Fruit fly (Drosophila melanogaster): Measurements from ENCODE around the gene CG14053.

CG14053 gene

DNA sequence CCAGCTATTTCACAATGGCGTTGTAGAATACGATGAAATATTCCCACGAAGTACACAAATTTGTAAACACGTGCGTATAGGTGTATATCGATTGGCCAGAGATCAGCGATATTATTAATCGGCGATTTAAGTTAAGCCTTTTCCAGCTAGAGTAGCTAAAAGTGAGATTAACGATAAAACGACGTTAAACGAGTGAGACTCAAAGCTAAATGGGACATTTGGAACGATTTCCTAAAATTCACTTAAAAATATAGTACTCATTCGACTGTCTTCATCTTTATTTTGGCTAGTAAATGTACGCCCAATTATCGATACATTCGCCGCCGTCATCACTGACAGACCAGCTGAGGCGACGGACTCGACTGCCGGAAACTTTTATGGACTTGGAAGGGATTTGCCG is 9.1 kb downstream of the CG14053 start, which contains the start of the genes Nmd3 and CG17776 (continued):
- peak; percentile 60 for TF ChIP-seq pzg (GFP tag; optimal IDR thresholded peaks at IDR 0.05)
- TF ChIP-seq CHES-1-like (GFP tag; optimal IDR thresholded peaks at IDR 0.05): peak; percentile 26
- TF ChIP-seq CG10267 (tag; optimal IDR thresholded peaks at IDR 0.05): peak; percentile 17
- TF ChIP-seq ems (GFP tag; optimal IDR thresholded peaks at IDR 0.05): no peak
- peak; percentile 26 for TF ChIP-seq CG4617 (GFP tag; optimal IDR thresholded peaks at IDR 0.05; ENCODE audit: borderline replicate concordance)
- TF ChIP-seq cwo (GFP tag; optimal IDR thresholded peaks at IDR 0.05): peak; percentile 79
- no peak for TF ChIP-seq CG7357 (GFP tag; IDR thresholded peaks at IDR 0.05)
- peak; percentile 10 for TF ChIP-seq CG30403 (GFP tag; optimal IDR thresholded peaks at IDR 0.05)
- TF ChIP-seq Rfx (GFP tag; IDR thresholded peaks at IDR 0.05): no peak
- TF ChIP-seq CG32532 (GFP tag; IDR thresholded peaks at IDR 0.05): no peak
- TF ChIP-seq tx (GFP tag; optimal IDR thresholded peaks at IDR 0.05): no peak
- peak; percentile 83 for TF ChIP-seq CG34224 (GFP tag; IDR thresholded peaks at IDR 0.05; ENCODE audit: partially characterized antibody)
- TF ChIP-seq hb (GFP tag; IDR thresholded peaks at IDR 0.05; ENCODE audit: partially characterized antibody): peak; percentile 80
- peak; percentile 36; the same call in 1 of the 3 replicates for TF ChIP-seq Dbx (GFP tag; IDR thresholded peaks at IDR 0.05)
- TF ChIP-seq bbx (GFP tag; IDR thresholded peaks at IDR 0.05; ENCODE audit: partially characterized antibody): peak; percentile 37; the same call in 1 of the 2 replicates
- no peak for TF ChIP-seq Six4 (GFP tag; optimal IDR thresholded peaks at IDR 0.05)

DNA sequence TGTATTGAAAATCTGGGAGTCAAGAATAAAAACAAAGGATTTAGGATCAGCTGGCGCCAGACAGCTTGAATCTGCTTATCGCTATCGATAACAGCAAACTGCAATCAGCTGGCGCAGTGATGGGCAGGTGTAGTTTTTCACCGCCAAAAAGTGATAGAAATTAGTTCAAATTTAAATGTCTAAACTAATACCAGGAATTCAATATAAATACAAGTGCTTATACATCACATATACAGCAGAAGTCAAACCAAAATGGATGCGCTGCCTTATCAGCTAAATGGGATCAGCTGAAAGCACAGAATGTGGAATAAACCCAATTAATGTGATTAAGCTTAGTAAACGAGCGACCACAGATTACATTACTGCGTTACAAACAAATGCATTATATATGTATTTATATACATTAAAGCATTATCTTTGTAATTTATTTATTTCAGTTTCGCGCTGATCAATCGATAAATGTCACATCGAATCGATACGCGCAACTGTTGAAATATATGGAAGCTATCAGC is 12.9 kb downstream of the CG14053 start, which contains the start of gene pn:
Gene pn (plus strand): TSS at position 462 of the 512 bp plus-strand sequence.
- TF ChIP-seq run (tag; optimal IDR thresholded peaks at IDR 0.05) (no peak), CG15514 (GFP tag; optimal IDR thresholded peaks at IDR 0.05) (peak; percentile 15), zen2 (GFP tag; IDR thresholded peaks at IDR 0.05; ENCODE audit: partially characterized antibody) (0 out of 3 replicates have a peak, but pooled peaks have one; percentile 17), Sry-β (GFP tag; optimal IDR thresholded peaks at IDR 0.05) (peak; percentile 80), Hsf (GFP tag; optimal IDR thresholded peaks at IDR 0.05) (no peak), Dll (GFP tag; IDR thresholded peaks at IDR 0.05; ENCODE audit: partially characterized antibody) (peak; percentile 55; the same call in 2 of the 4 replicates), CG31388 (GFP tag; optimal IDR thresholded peaks at IDR 0.05) (no peak), CG17186 (GFP tag; optimal IDR thresholded peaks at IDR 0.05) (peak; percentile 37), pan (optimal IDR thresholded peaks at IDR 0.05) (no peak), pan (GFP tag; optimal IDR thresholded peaks at IDR 0.05 in 1 of 2, IDR thresholded peaks at IDR 0.05 in 1 of 2) (no peak), ato (GFP tag; IDR thresholded peaks at IDR 0.05; ENCODE audit: partially characterized antibody) (0 out of 2 replicates have a peak, but pooled peaks have one; percentile 27), Doc3 (GFP tag; IDR thresholded peaks at IDR 0.05; ENCODE audit: partially characterized antibody) (0 out of 3 replicates have a peak, but pooled peaks have one; percentile 19), Dref (GFP tag; IDR thresholded peaks at IDR 0.05) (peak; percentile 62), dmrt11E (tag; optimal IDR thresholded peaks at IDR 0.05) (no peak), Dp (GFP tag; optimal IDR thresholded peaks at IDR 0.05) (peak; percentile 71), CG16813 (GFP tag; IDR thresholded peaks at IDR 0.05; ENCODE audit: partially characterized antibody) (0 out of 3 replicates have a peak, but pooled peaks have one; percentile 39), pho (GFP tag; optimal IDR thresholded peaks at IDR 0.05) (no peak), CG14441 (GFP tag; IDR thresholded peaks at IDR 0.05) (no peak), amos (GFP tag; IDR thresholded peaks at IDR 0.05; ENCODE audit: partially characterized antibody) (peak; percentile 20; the same call in 1 of the 2 replicates), HLH4C (GFP tag; IDR thresholded peaks at IDR 0.05; ENCODE audit: partially characterized antibody) (peak; percentile 60; the same call in 2 of the 3 replicates), bbx (GFP tag; IDR thresholded peaks at IDR 0.05; ENCODE audit: partially characterized antibody) (peak; percentile 38; the same call in 1 of the 2 replicates), MBD-R2 (GFP tag; IDR thresholded peaks at IDR 0.05) (peak; percentile 33; the same call in 1 of the 2 replicates), nerfin-2 (GFP tag; IDR thresholded peaks at IDR 0.05; ENCODE audit: partially characterized antibody) (peak; percentile 34; the same call in 1 of the 2 replicates), CG14860 (GFP tag; IDR thresholded peaks at IDR 0.05; ENCODE audit: partially characterized antibody) (0 out of 3 replicates have a peak, but pooled peaks have one; percentile 44), BEAF-32 (GFP tag; optimal IDR thresholded peaks at IDR 0.05) (peak; percentile 55), aop (GFP tag; IDR thresholded peaks at IDR 0.05) (no peak), D (optimal IDR thresholded peaks at IDR 0.05) (no peak), D (GFP tag; optimal IDR thresholded peaks at IDR 0.05) (no peak), CG17612 (GFP tag; IDR thresholded peaks at IDR 0.05) (no peak), Six4 (GFP tag; optimal IDR thresholded peaks at IDR 0.05) (no peak), Abd-B (GFP tag; optimal IDR thresholded peaks at IDR 0.05) (no peak), CG11398 (GFP tag; optimal IDR thresholded peaks at IDR 0.05) (no peak), crp (GFP tag; optimal IDR thresholded peaks at IDR 0.05) (peak; percentile 55 to 83)
